Worm (Caenorhabditis elegans) whole organism, early embryonic: Measurements from ENCODE around the gene cht-3.

Experiments used
- aly-1 ChIP-seq: sonication (generic microtip); optimal IDR thresholded peaks from 2 replicates; lab custom pipeline; 2016; ENCODE audit warnings: missing genetic modification characterization, missing compliant biosample characterization
- ama-1 ChIP-seq: fragments of 150-350 bp; optimal IDR thresholded peaks from 2 replicates; lab custom pipeline; 2014
- ceh-13 ChIP-seq: fragments of 200-800 bp; sonication (Bioruptor generic); optimal IDR thresholded peaks from 2 replicates; lab custom pipeline; 2018; ENCODE audit warnings: mild to moderate bottlenecking, missing genetic modification characterization, missing compliant biosample characterization
- ceh-36 ChIP-seq: sonication (generic microtip); optimal IDR thresholded peaks from 2 replicates; lab custom pipeline; 2016; ENCODE audit warnings: missing genetic modification characterization, inconsistent platforms, missing compliant biosample characterization
- flt-1 ChIP-seq: fragments of 200-800 bp; sonication (Bioruptor generic); IDR thresholded peaks from 2 replicates; pipeline ENCODE4 v1.3.6; 2022; ENCODE audit warnings: missing genetic modification characterization, missing compliant biosample characterization
- hmbx-1 ChIP-seq: sonication (generic microtip); optimal IDR thresholded peaks from 2 replicates; lab custom pipeline; 2016; ENCODE audit warnings: mild to moderate bottlenecking, missing genetic modification characterization, missing compliant biosample characterization
- hmg-4 ChIP-seq: fragments of 200-800 bp; sonication (Bioruptor generic); optimal IDR thresholded peaks from 2 replicates; lab custom pipeline; 2018; ENCODE audit warnings: mild to moderate bottlenecking, missing genetic modification characterization, missing compliant biosample characterization
- hnd-1 ChIP-seq: sonication (generic microtip); optimal IDR thresholded peaks from 2 replicates; lab custom pipeline; 2016; ENCODE audit warnings: missing genetic modification characterization, missing compliant biosample characterization
- pes-1 ChIP-seq: fragments of 200-800 bp; sonication (Bioruptor generic); IDR thresholded peaks from 2 replicates; pipeline ENCODE4 v1.3.6; 2022; ENCODE audit warnings: missing genetic modification reagents, missing genetic modification characterization, missing compliant biosample characterization
- sea-1 ChIP-seq: fragments of 200-800 bp; sonication (Bioruptor generic); conservative IDR thresholded peaks from 2 replicates; pipeline ENCODE4 v1.3.6; 2022; ENCODE audit warnings: missing genetic modification characterization, missing compliant biosample characterization
- tbx-11 ChIP-seq: fragments of 200-800 bp; sonication (Bioruptor generic); IDR thresholded peaks from 2 replicates; pipeline ENCODE4 v1.3.6; 2022; ENCODE audit warnings: missing genetic modification characterization, missing compliant biosample characterization
- tbx-37 ChIP-seq: fragments of 200-800 bp; sonication (Bioruptor generic); conservative IDR thresholded peaks from 2 replicates; pipeline ENCODE4 v1.3.6; 2022; ENCODE audit warnings: missing genetic modification reagents, missing genetic modification characterization, missing compliant biosample characterization

ce11 chrIV:6959483-6959882, 43.9 kb upstream of the cht-3 start:
- TF ChIP-seq flt-1 (GFP tag; lab: Robert Waterston, UW) = no peak
- TF ChIP-seq hnd-1 (tag; lab: Kevin White, UChicago) = no peak
- TF ChIP-seq ama-1 (lab: Kevin White, UChicago) = no peak
- TF ChIP-seq pes-1 = no peak
- TF ChIP-seq ceh-13 (GFP tag; lab: Kevin White, UChicago) = no peak
- no peak for TF ChIP-seq tbx-11
- no peak for TF ChIP-seq ceh-36 (tag; lab: Kevin White, UChicago)
- no peak for TF ChIP-seq tbx-37
- TF ChIP-seq sea-1 (GFP tag; lab: Robert Waterston, UW) = no peak
- TF ChIP-seq aly-1 (tag; lab: Kevin White, UChicago) = no peak
- no peak for TF ChIP-seq hmg-4 (GFP tag; lab: Kevin White, UChicago)
- TF ChIP-seq hmbx-1 (tag; lab: Kevin White, UChicago) = no peak
